Fruit fly (Drosophila melanogaster): ENCODE results near the gene Ca-beta.

dm6 chr2L:11210324-11210758 is 7.0 kb upstream of the Ca-beta start, which contains the start of gene ab:
- TF ChIP-seq CG15710 (tag; optimal IDR thresholded peaks at IDR 0.05) (no peak), Pif1A (GFP tag; optimal IDR thresholded peaks at IDR 0.05) (no peak), CG14655 (GFP tag; optimal IDR thresholded peaks at IDR 0.05) (no peak), Pif1B (GFP tag; optimal IDR thresholded peaks at IDR 0.05) (peak; percentile 20), Snoo (tag; optimal IDR thresholded peaks at IDR 0.05) (no peak), CG10348 (GFP tag; IDR thresholded peaks at IDR 0.05) (no peak), CG13204 (GFP tag; optimal IDR thresholded peaks at IDR 0.05) (peak; percentile 15), CG4496 (GFP tag; IDR thresholded peaks at IDR 0.05) (peak; percentile 48; the same call in 1 of the 3 replicates), EcR (GFP tag; optimal IDR thresholded peaks at IDR 0.05) (no peak), rn (GFP tag; IDR thresholded peaks at IDR 0.05) (no peak), D1 (tag; optimal IDR thresholded peaks at IDR 0.05) (no peak), CG8159 (tag; optimal IDR thresholded peaks at IDR 0.05) (no peak)
